Fruit fly (Drosophila melanogaster) whole organism: ENCODE measurements around the gene CG10576.

Experiments used
- CG8478 ChIP-seq: fragments of >200 bp; optimal IDR thresholded peaks from 2 replicates; lab custom pipeline; 2018; ENCODE audit warnings: inconsistent platforms
- Dll ChIP-seq: fragments of >200 bp; optimal IDR thresholded peaks from 2 replicates; lab custom pipeline; 2017
- EcR ChIP-seq, 2 experiments: fragments of >200 bp; optimal IDR thresholded peaks; 2 replicates each; lab custom pipeline; 2017; ENCODE audit warnings: missing biosample characterization in 2 of 2, missing genetic modification characterization in 2 of 2, missing genetic modification reagents in 2 of 2
- pan ChIP-seq: fragments of >200 bp; optimal IDR thresholded peaks from 2 replicates; lab custom pipeline; 2017
- psq ChIP-seq: fragments of >200 bp; optimal IDR thresholded peaks from 2 replicates; lab custom pipeline; 2017
- usp ChIP-seq: fragments of >200 bp; optimal IDR thresholded peaks from 2 replicates; lab custom pipeline; 2017; ENCODE audit warnings: missing biosample characterization, missing genetic modification characterization, mixed read lengths

- TF ChIP-seq pan (lab: Kevin White, UChicago): no peak
- TF ChIP-seq Dll: no peak
- TF ChIP-seq CG8478 (lab: Kevin White, UChicago): no peak
- no peak for TF ChIP-seq usp (GFP tag; lab: Kevin White, UChicago)
- TF ChIP-seq psq (lab: Kevin White, UChicago): no peak
- no peak for TF ChIP-seq EcR (GFP tag; optimal IDR thresholded peaks at IDR 0.05; lab: Kevin White, UChicago)
Measured at dm6 chr3L:5809201-5809584, 43.7 kb upstream of the CG10576 start.
